Worm (Caenorhabditis elegans) whole organism, L4 larva: ENCODE results near the gene C33F10.4.

Experiments
- F49E8.2 ChIP-seq: sonication (generic microtip); optimal IDR thresholded peaks from 2 replicates; lab custom pipeline; 2016; ENCODE audit warnings: missing compliant biosample characterization, mild to moderate bottlenecking, missing genetic modification characterization, borderline replicate concordance
- ama-1 ChIP-seq: fragments of 150-350 bp; optimal IDR thresholded peaks from 2 replicates; lab custom pipeline; 2014; ENCODE audit warnings: inconsistent platforms, mixed read lengths
- fos-1 ChIP-seq: fragments of 150-350 bp; optimal IDR thresholded peaks from 2 replicates; lab custom pipeline; 2014; ENCODE audit warnings: missing biosample characterization, missing genetic modification characterization
- mep-1 ChIP-seq: fragments of 150-350 bp; sonication (generic microtip); optimal IDR thresholded peaks from 3 replicates; lab custom pipeline; 2014; ENCODE audit warnings: missing biosample characterization, missing genetic modification characterization
- nhr-102 ChIP-seq: sonication (generic microtip); optimal IDR thresholded peaks from 2 replicates; lab custom pipeline; 2016; ENCODE audit warnings: mild to moderate bottlenecking, missing genetic modification characterization, moderate library complexity, missing compliant biosample characterization
- snpc-4 ChIP-seq: fragments of 150-350 bp; optimal IDR thresholded peaks from 2 replicates; lab custom pipeline; 2014; ENCODE audit warnings: missing biosample characterization, missing genetic modification characterization

DNA sequence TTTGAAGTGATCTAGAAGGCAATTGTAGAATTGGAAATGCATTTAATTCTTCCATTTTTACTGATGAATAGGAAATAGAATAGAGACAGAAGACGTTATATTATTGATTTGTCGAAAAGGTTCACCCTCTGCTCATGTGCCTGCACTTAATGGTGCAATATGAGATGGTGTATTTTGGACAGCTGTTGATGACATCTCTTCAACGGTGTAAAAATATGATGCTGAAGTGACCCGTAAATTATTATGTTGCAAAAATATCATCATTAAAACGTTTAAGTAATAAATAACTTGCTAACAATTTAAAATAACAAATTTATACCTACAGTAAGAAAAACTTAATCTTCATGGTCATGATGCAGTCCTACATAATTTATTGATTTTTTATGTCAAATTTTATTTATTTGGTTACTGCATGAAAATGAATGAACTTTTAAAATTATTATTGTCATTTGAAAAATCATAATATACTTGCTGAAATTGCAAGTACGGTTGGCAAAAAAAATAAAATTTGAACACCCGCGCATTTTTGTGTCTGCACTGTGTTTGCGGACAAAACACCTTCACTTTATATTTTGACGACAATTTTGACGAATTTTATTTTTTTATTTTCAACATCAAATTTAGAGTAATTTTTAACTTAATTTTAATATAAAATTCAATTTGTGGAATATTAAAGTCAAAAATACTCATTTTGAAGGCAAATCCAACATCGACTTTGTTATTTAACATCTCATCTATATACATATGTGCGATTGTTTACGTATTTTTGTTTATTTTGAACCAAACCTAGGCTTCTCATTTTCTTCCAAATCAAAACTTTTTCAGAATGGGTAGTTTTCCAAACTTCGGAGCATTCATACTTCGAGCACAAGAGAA, 32.4 kb downstream of the C33F10.4 start, which contains the start of the genes fbxb-88 and tbck-1:
- TF ChIP-seq snpc-4 (no peak), fos-1 (tag; lab: Kevin White, UChicago) (no peak), mep-1 (no peak), F49E8.2 (tag; lab: Kevin White, UChicago) (no peak), nhr-102 (tag; lab: Kevin White, UChicago) (no peak), ama-1 (lab: Kevin White, UChicago) (no peak)
